Worm (Caenorhabditis elegans) whole organism, midembryonic: Measurements from ENCODE around the gene pud-1.2.
"Not testable (repeated sequence)": the region's sequence is repeated elsewhere in the genome, so short reads cannot be mapped to it uniquely, and the experiment has no call there.

ENCODE experiments used
- T22C8.4 ChIP-seq: fragments of 200-800 bp; sonication (Bioruptor generic); IDR thresholded peaks from 2 replicates; pipeline ENCODE4 v1.3.6; 2022; ENCODE audit warnings: missing genetic modification characterization, missing compliant biosample characterization
- cog-1 ChIP-seq: sonication (generic microtip); optimal IDR thresholded peaks from 2 replicates; lab custom pipeline; 2016; ENCODE audit warnings: missing genetic modification characterization, missing compliant biosample characterization
- flt-1 ChIP-seq: fragments of 200-800 bp; sonication (Bioruptor generic); IDR thresholded peaks from 2 replicates; pipeline ENCODE4 v1.3.6; 2022; ENCODE audit warnings: missing genetic modification characterization, missing compliant biosample characterization
- klf-2 ChIP-seq: fragments of 200-800 bp; sonication (Bioruptor generic); conservative IDR thresholded peaks from 2 replicates; pipeline ENCODE4 v1.3.6; 2022; ENCODE audit warnings: missing genetic modification reagents, missing genetic modification characterization, missing compliant biosample characterization
- med-1 ChIP-seq: sonication (generic microtip); optimal IDR thresholded peaks from 2 replicates; lab custom pipeline; 2017; ENCODE audit warnings: missing genetic modification characterization, mild to moderate bottlenecking, missing compliant biosample characterization, antibody characterized with exemption, missing genetic modification reagents; ENCODE audit not compliant: insufficient read depth
- ref-1 ChIP-seq: fragments of 200-800 bp; sonication (Bioruptor generic); conservative IDR thresholded peaks from 2 replicates; pipeline ENCODE4 v1.3.6; 2022; ENCODE audit warnings: missing genetic modification reagents, missing genetic modification characterization, missing compliant biosample characterization
- tab-1 ChIP-seq: fragments of 200-800 bp; sonication (Bioruptor generic); IDR thresholded peaks from 2 replicates; pipeline ENCODE4 v1.3.6; 2022; ENCODE audit warnings: missing genetic modification characterization, missing compliant biosample characterization
- ztf-29 ChIP-seq: fragments of 200-800 bp; sonication (Bioruptor generic); IDR thresholded peaks from 2 replicates; pipeline ENCODE4 v1.3.6; 2022; ENCODE audit warnings: missing genetic modification reagents, missing genetic modification characterization, missing compliant biosample characterization

ce11 chrV:2331616-2332015 is 9.2 kb upstream of the pud-1.2 start, which contains the start of gene irld-32:
- not testable (repeated sequence) for TF ChIP-seq T22C8.4 (GFP tag; lab: Robert Waterston, UW); flt-1 (GFP tag; lab: Robert Waterston, UW); ztf-29; cog-1 (tag; lab: Kevin White, UChicago); med-1 (GFP tag; lab: Kevin White, UChicago); klf-2 (GFP tag; lab: Robert Waterston, UW); ref-1 (GFP tag; lab: Robert Waterston, UW); tab-1 (GFP tag; lab: Robert Waterston, UW)
